Worm (Caenorhabditis elegans): ENCODE measurements around the gene K02E7.4.

DNA sequence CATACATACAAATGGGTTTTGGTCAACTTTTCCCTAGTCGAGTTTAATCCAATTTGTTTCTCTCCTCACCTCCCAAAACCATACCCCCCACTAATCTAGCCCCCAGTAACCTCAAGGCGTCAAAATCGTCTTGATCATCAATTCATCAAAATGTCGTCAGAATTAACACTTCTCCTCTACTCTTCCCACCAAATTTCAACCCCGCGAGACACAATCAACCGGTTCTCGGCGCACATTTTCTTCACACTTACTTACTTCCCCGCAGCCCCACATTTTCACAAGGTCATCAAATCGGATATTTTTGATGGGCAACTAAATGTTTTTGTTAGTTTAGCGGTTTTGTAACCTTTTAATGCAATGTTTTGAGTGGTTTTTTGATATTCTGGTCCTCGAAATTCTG lies 18.5 kb downstream of the K02E7.4 start:
- TF ChIP-seq aly-1 (tag; optimal IDR thresholded peaks at IDR 0.05): no peak
- TF ChIP-seq B0310.2 (tag; optimal IDR thresholded peaks at IDR 0.05): no peak
- no peak for TF ChIP-seq ceh-13 (GFP tag; optimal IDR thresholded peaks at IDR 0.05)
- TF ChIP-seq hmbx-1 (tag; optimal IDR thresholded peaks at IDR 0.05): no peak
- no peak for TF ChIP-seq scrt-1 (GFP tag; IDR thresholded peaks at IDR 0.05)
- no peak for TF ChIP-seq tra-4 (tag; optimal IDR thresholded peaks at IDR 0.05)
- no peak for TF ChIP-seq ama-1 (optimal IDR thresholded peaks at IDR 0.05)
- no peak for TF ChIP-seq hnd-1 (tag; optimal IDR thresholded peaks at IDR 0.05)
- TF ChIP-seq ets-7 (tag; optimal IDR thresholded peaks at IDR 0.05): no peak
- no peak for TF ChIP-seq hmg-4 (GFP tag; optimal IDR thresholded peaks at IDR 0.05)
